Fruit fly (Drosophila melanogaster) whole organism, embryonic: ENCODE measurements around the gene CG13654.

Experiments
- Adf1 ChIP-seq: fragments of 200-800 bp; sonication (Bioruptor generic); IDR thresholded peaks from 2 replicates; pipeline ENCODE4 v1.3.6; 2022; ENCODE audit warnings: missing biosample characterization, missing genetic modification characterization
- B-H2 ChIP-seq: fragments of 200-800 bp; sonication (Bioruptor generic); optimal IDR thresholded peaks from 2 replicates; lab custom pipeline; 2018; ENCODE audit warnings: missing biosample characterization, mild to moderate bottlenecking, missing genetic modification characterization
- Bgb ChIP-seq: fragments of 200-800 bp; sonication (Bioruptor generic); IDR thresholded peaks from 2 replicates; pipeline ENCODE4 v1.3.6; 2022; ENCODE audit warnings: missing biosample characterization, missing genetic modification characterization; ENCODE audit not compliant: partially characterized antibody
- CG10654 ChIP-seq: fragments of 200-800 bp; sonication (Bioruptor generic); optimal IDR thresholded peaks from 2 replicates; lab custom pipeline; 2016; ENCODE audit warnings: missing biosample characterization, missing genetic modification characterization
- CG11398 ChIP-seq: fragments of 200-800 bp; sonication (Bioruptor generic); optimal IDR thresholded peaks from 2 replicates; lab custom pipeline; 2016; ENCODE audit warnings: missing biosample characterization, missing genetic modification characterization
- CG12155 ChIP-seq: fragments of 200-800 bp; sonication (Bioruptor generic); optimal IDR thresholded peaks from 3 replicates; lab custom pipeline; 2016; ENCODE audit warnings: missing biosample characterization, missing genetic modification characterization
- CG12391 ChIP-seq: fragments of 200-800 bp; sonication (Bioruptor generic); optimal IDR thresholded peaks from 3 replicates; lab custom pipeline; 2018; ENCODE audit warnings: missing biosample characterization, mild to moderate bottlenecking, missing genetic modification characterization, moderate library complexity
- CG12744 ChIP-seq: fragments of 200-800 bp; sonication (Bioruptor generic); optimal IDR thresholded peaks from 2 replicates; lab custom pipeline; 2016; ENCODE audit warnings: missing biosample characterization, missing genetic modification characterization
- CG13424 ChIP-seq: fragments of 200-800 bp; sonication (Bioruptor generic); optimal IDR thresholded peaks from 2 replicates; lab custom pipeline; 2019; ENCODE audit warnings: missing biosample characterization, mild to moderate bottlenecking, missing genetic modification characterization, moderate library complexity
- CG15601 ChIP-seq: fragments of 200-800 bp; sonication (Bioruptor generic); optimal IDR thresholded peaks from 3 replicates; lab custom pipeline; 2019; ENCODE audit warnings: missing biosample characterization, mild to moderate bottlenecking, missing genetic modification characterization, moderate library complexity
- CG16779 ChIP-seq: fragments of 200-800 bp; sonication (Bioruptor generic); IDR thresholded peaks from 2 replicates; pipeline ENCODE4 v1.3.6; 2022; ENCODE audit warnings: missing biosample characterization, missing genetic modification characterization
- CG17328 ChIP-seq: fragments of 200-800 bp; sonication (Bioruptor generic); IDR thresholded peaks from 2 replicates; pipeline ENCODE4 v1.3.6; 2022; ENCODE audit warnings: missing biosample characterization, missing genetic modification characterization
- CG17361 ChIP-seq: fragments of 200-800 bp; sonication (Bioruptor generic); IDR thresholded peaks from 3 replicates; pipeline ENCODE4 v1.3.6; 2022; ENCODE audit warnings: missing biosample characterization, missing genetic modification characterization
- CG17568 ChIP-seq: fragments of 200-800 bp; sonication (Bioruptor generic); optimal IDR thresholded peaks from 2 replicates; lab custom pipeline; 2018; ENCODE audit warnings: missing biosample characterization, mild to moderate bottlenecking, missing genetic modification characterization, moderate library complexity
- CG2712 ChIP-seq: fragments of 200-800 bp; optimal IDR thresholded peaks from 3 replicates; lab custom pipeline; 2019; ENCODE audit warnings: missing biosample characterization, mild to moderate bottlenecking, missing genetic modification characterization, moderate library complexity
- CG33213 ChIP-seq: fragments of 200-800 bp; sonication (Bioruptor generic); optimal IDR thresholded peaks from 3 replicates; lab custom pipeline; 2016; ENCODE audit warnings: missing biosample characterization, missing genetic modification characterization
- CG3838 ChIP-seq: fragments of 200-800 bp; sonication (Bioruptor generic); optimal IDR thresholded peaks from 3 replicates; lab custom pipeline; 2016; ENCODE audit warnings: missing biosample characterization, missing genetic modification characterization
- CG42726 ChIP-seq: fragments of 200-800 bp; sonication (Bioruptor generic); IDR thresholded peaks from 2 replicates; pipeline ENCODE4 v1.3.6; 2022; ENCODE audit warnings: missing biosample characterization, missing genetic modification characterization; ENCODE audit not compliant: partially characterized antibody
- CG6272 ChIP-seq: fragments of 200-800 bp; sonication (Bioruptor generic); IDR thresholded peaks from 2 replicates; pipeline ENCODE4 v1.3.6; 2022; ENCODE audit warnings: missing biosample characterization, missing genetic modification characterization
- CG8281 ChIP-seq: fragments of 200-800 bp; sonication (Bioruptor generic); optimal IDR thresholded peaks from 2 replicates; lab custom pipeline; 2018; ENCODE audit warnings: missing biosample characterization, mild to moderate bottlenecking, missing genetic modification characterization, moderate library complexity
- CG8924 ChIP-seq: fragments of 200-800 bp; optimal IDR thresholded peaks from 3 replicates; lab custom pipeline; 2019; ENCODE audit warnings: missing biosample characterization, mild to moderate bottlenecking, missing genetic modification characterization, moderate library complexity
- CTCF ChIP-seq: fragments of 200-800 bp; sonication (Bioruptor generic); optimal IDR thresholded peaks from 2 replicates; lab custom pipeline; 2017; ENCODE audit warnings: missing biosample characterization, mild to moderate bottlenecking, missing genetic modification characterization, moderate library complexity
- Dp ChIP-seq: fragments of 200-800 bp; sonication (Bioruptor generic); optimal IDR thresholded peaks from 2 replicates; lab custom pipeline; 2018; ENCODE audit warnings: missing biosample characterization, mild to moderate bottlenecking, missing genetic modification characterization, moderate library complexity
- Drgx ChIP-seq: fragments of 200-800 bp; sonication (Bioruptor generic); IDR thresholded peaks from 2 replicates; pipeline ENCODE4 v1.3.6; 2022; ENCODE audit warnings: missing biosample characterization, missing genetic modification characterization
- E2f1 ChIP-seq: fragments of 200-800 bp; sonication (Bioruptor generic); IDR thresholded peaks from 2 replicates; pipeline ENCODE4 v1.3.6; 2022; ENCODE audit warnings: missing biosample characterization, missing genetic modification characterization
- E2f2 ChIP-seq: fragments of 200-800 bp; sonication (Bioruptor generic); IDR thresholded peaks from 2 replicates; pipeline ENCODE4 v1.3.6; 2022; ENCODE audit warnings: missing biosample characterization, missing genetic modification characterization
- Ets97D ChIP-seq: fragments of 200-800 bp; sonication (Bioruptor generic); optimal IDR thresholded peaks from 3 replicates; lab custom pipeline; 2016; ENCODE audit warnings: missing biosample characterization, missing genetic modification characterization
- GATAe ChIP-seq: fragments of 200-800 bp; sonication (Bioruptor generic); conservative IDR thresholded peaks from 2 replicates; pipeline ENCODE4 v1.3.6; 2022; ENCODE audit warnings: missing biosample characterization, missing genetic modification characterization
- Hr78 ChIP-seq, 2 experiments: fragments of 200-800 bp in 1 of 2; fragments of >200 bp in 1 of 2; sonication (Bioruptor generic) in 1 of 2; optimal IDR thresholded peaks; 2 replicates each; lab custom pipeline; 2017 to 2019; ENCODE audit warnings: missing biosample characterization in 2 of 2, missing genetic modification characterization in 2 of 2, mild to moderate bottlenecking in 1 of 2, moderate library complexity in 1 of 2
- MBD-R2 ChIP-seq: fragments of 200-800 bp; sonication (Bioruptor generic); IDR thresholded peaks from 2 replicates; pipeline ENCODE4 v1.3.6; 2022; ENCODE audit warnings: missing biosample characterization, missing genetic modification characterization
- Poxn ChIP-seq: fragments of 200-800 bp; sonication (Bioruptor generic); IDR thresholded peaks from 2 replicates; pipeline ENCODE4 v1.3.6; 2022; ENCODE audit warnings: missing biosample characterization, missing genetic modification characterization
- Sry-β ChIP-seq: fragments of 200-800 bp; sonication (Bioruptor generic); optimal IDR thresholded peaks from 2 replicates; lab custom pipeline; 2018; ENCODE audit warnings: missing biosample characterization, mild to moderate bottlenecking, missing genetic modification characterization, moderate library complexity
- Xbp1 ChIP-seq: fragments of 200-800 bp; sonication (Bioruptor generic); optimal IDR thresholded peaks from 3 replicates; lab custom pipeline; 2016; ENCODE audit warnings: missing biosample characterization, mild to moderate bottlenecking, missing genetic modification characterization
- bsh ChIP-seq, 2 experiments: fragments of 200-800 bp; sonication (Bioruptor generic); optimal IDR thresholded peaks; 2 replicates each; lab custom pipeline; 2017 to 2018; ENCODE audit warnings: mild to moderate bottlenecking in 2 of 2, missing biosample characterization in 2 of 2, missing genetic modification characterization in 2 of 2, moderate library complexity in 1 of 2
- dan ChIP-seq: fragments of 200-800 bp; sonication (Bioruptor generic); IDR thresholded peaks from 2 replicates; pipeline ENCODE4 v1.3.6; 2022; ENCODE audit warnings: missing biosample characterization, missing genetic modification characterization
- dpn ChIP-seq, 2 experiments: fragments of 200-800 bp; sonication (Bioruptor generic); optimal IDR thresholded peaks; 3 replicates each; lab custom pipeline; 2016; ENCODE audit warnings: missing biosample characterization in 2 of 2, missing genetic modification characterization in 2 of 2
- fd102C ChIP-seq: fragments of 200-800 bp; sonication (Bioruptor generic); optimal IDR thresholded peaks from 2 replicates; lab custom pipeline; 2018; ENCODE audit warnings: missing biosample characterization, mild to moderate bottlenecking, missing genetic modification characterization, moderate library complexity
- gce ChIP-seq: fragments of 200-800 bp; sonication (Bioruptor generic); IDR thresholded peaks from 3 replicates; pipeline ENCODE4 v1.3.6; 2022; ENCODE audit warnings: missing biosample characterization, missing genetic modification characterization
- gsb-n ChIP-seq: fragments of 200-800 bp; sonication (Bioruptor generic); optimal IDR thresholded peaks from 3 replicates; lab custom pipeline; 2018; ENCODE audit warnings: missing biosample characterization, mild to moderate bottlenecking, missing genetic modification characterization
- insv ChIP-seq, 2 experiments: fragments of 200-800 bp; sonication (Bioruptor generic); optimal IDR thresholded peaks; 3 replicates each; lab custom pipeline; 2016 to 2018; ENCODE audit warnings: missing biosample characterization in 2 of 2, missing genetic modification characterization in 2 of 2
- ken ChIP-seq: fragments of 200-800 bp; sonication (Bioruptor generic); IDR thresholded peaks from 3 replicates; pipeline ENCODE4 v1.3.6; 2022; ENCODE audit warnings: missing biosample characterization, missing genetic modification characterization
- pita ChIP-seq: fragments of 200-800 bp; sonication (Bioruptor generic); optimal IDR thresholded peaks from 2 replicates; lab custom pipeline; 2017; ENCODE audit warnings: missing biosample characterization, mild to moderate bottlenecking, missing genetic modification characterization
- prd ChIP-seq, 3 experiments: fragments of >200 bp in 2 of 3; fragments of 200-800 bp in 1 of 3; sonication (Bioruptor generic) in 1 of 3; optimal IDR thresholded peaks in 2 of 3; IDR thresholded peaks in 1 of 3; 2 replicates in 2 of 3; 3 replicates in 1 of 3; pipeline versions ENCODE4 v1.3.6 to Lab custom; 2017 to 2022; ENCODE audit warnings: missing biosample characterization in 1 of 3, missing genetic modification characterization in 1 of 3
- schlank ChIP-seq: fragments of 200-800 bp; sonication (Bioruptor generic); optimal IDR thresholded peaks from 2 replicates; lab custom pipeline; 2018; ENCODE audit warnings: missing biosample characterization, mild to moderate bottlenecking, missing genetic modification characterization
- sisA ChIP-seq: fragments of 200-800 bp; sonication (Bioruptor generic); IDR thresholded peaks from 2 replicates; pipeline ENCODE4 v1.3.6; 2022; ENCODE audit warnings: missing biosample characterization, missing genetic modification characterization
- trem ChIP-seq: fragments of 200-800 bp; optimal IDR thresholded peaks from 3 replicates; lab custom pipeline; 2019; ENCODE audit warnings: missing biosample characterization, mild to moderate bottlenecking, missing genetic modification characterization, moderate library complexity
- unc-4 ChIP-seq: fragments of 200-800 bp; sonication (Bioruptor generic); IDR thresholded peaks from 2 replicates; pipeline ENCODE4 v1.3.6; 2022; ENCODE audit warnings: missing biosample characterization, missing genetic modification characterization; ENCODE audit not compliant: partially characterized antibody
- unpg ChIP-seq: fragments of 200-800 bp; sonication (Bioruptor generic); optimal IDR thresholded peaks from 3 replicates; lab custom pipeline; 2018; ENCODE audit warnings: missing biosample characterization, mild to moderate bottlenecking, missing genetic modification characterization, moderate library complexity
- yki ChIP-seq: fragments of >200 bp; optimal IDR thresholded peaks from 3 replicates; lab custom pipeline; 2018

Gene CG13654

dm6 chr3R:25245052-25245813 lies 45.6 kb downstream of the CG13654 start, which contains the start of gene bam (continued):
- TF ChIP-seq CG15601 (tag; lab: Kevin White, UChicago) (peak; percentile 22), Xbp1 (no peak), insv (GFP tag; optimal IDR thresholded peaks at IDR 0.05; lab: Kevin White, UChicago) (peak in 1 of 2 experiments; percentile 46), Sry-β (GFP tag; lab: Kevin White, UChicago) (no peak), Bgb (GFP tag; lab: Robert Waterston, UW) (peak; percentile 55; the same call in 1 of the 2 replicates), CG3838 (GFP tag; lab: Kevin White, UChicago) (no peak), MBD-R2 (no peak), unc-4 (0 out of 2 replicates have a peak, but pooled peaks have one; percentile 20), pita (GFP tag; lab: Kevin White, UChicago) (peak; percentile 86), CG17568 (GFP tag; lab: Kevin White, UChicago) (no peak), CG8281 (no peak), trem (tag; lab: Kevin White, UChicago) (peak; percentile 71), gsb-n (tag; lab: Kevin White, UChicago) (peak; percentile 10), Poxn (no peak), CG13424 (tag; lab: Kevin White, UChicago) (peak; percentile 7), bsh (GFP tag; optimal IDR thresholded peaks at IDR 0.05; lab: Kevin White, UChicago) (no peak), CG11398 (GFP tag; lab: Kevin White, UChicago) (no peak), CG17361 (GFP tag; lab: Robert Waterston, UW) (0 out of 3 replicates have a peak, but pooled peaks have one; percentile 24), CG6272 (GFP tag; lab: Robert Waterston, UW) (no peak), sisA (no peak), CG33213 (GFP tag; lab: Kevin White, UChicago) (peak; percentile 19), CTCF (GFP tag; lab: Kevin White, UChicago) (peak; percentile 76), CG2712 (tag; lab: Kevin White, UChicago) (no peak), gce (GFP tag; lab: Robert Waterston, UW) (no peak), unpg (no peak), ken (GFP tag; lab: Robert Waterston, UW) (0 out of 3 replicates have a peak, but pooled peaks have one; percentile 37), CG12744 (GFP tag; lab: Kevin White, UChicago) (no peak), CG10654 (GFP tag; lab: Kevin White, UChicago) (no peak), prd (optimal IDR thresholded peaks at IDR 0.05; lab: Kevin White, UChicago) (no peak), prd (GFP tag; IDR thresholded peaks at IDR 0.05; lab: Robert Waterston, UW) (no peak), Ets97D (peak; percentile 69), fd102C (GFP tag; lab: Kevin White, UChicago) (no peak), dan (GFP tag; lab: Robert Waterston, UW) (no peak), yki (no peak), Drgx (GFP tag; lab: Robert Waterston, UW) (no peak), dpn (GFP tag; optimal IDR thresholded peaks at IDR 0.05; lab: Kevin White, UChicago) (peak in 1 of 2 experiments; percentile 24), schlank (tag; lab: Kevin White, UChicago) (no peak), CG12155 (GFP tag; lab: Kevin White, UChicago) (no peak), GATAe (GFP tag; lab: Robert Waterston, UW) (no peak), CG17328 (GFP tag; lab: Robert Waterston, UW) (no peak), E2f1 (GFP tag; lab: Robert Waterston, UW) (no peak; the same call in 1 of the 2 replicates), E2f2 (peak; percentile 97), Hr78 (GFP tag; optimal IDR thresholded peaks at IDR 0.05; lab: Kevin White, UChicago) (no peak), CG16779 (GFP tag; lab: Robert Waterston, UW) (no peak), CG12391 (tag; lab: Kevin White, UChicago) (peak; percentile 33), CG8924 (tag; lab: Kevin White, UChicago) (peak; percentile 4), Adf1 (no peak), Dp (GFP tag; lab: Kevin White, UChicago) (peak; percentile 97), CG42726 (peak; percentile 56; the same call in 1 of the 2 replicates), B-H2 (GFP tag; lab: Kevin White, UChicago) (peak; percentile 58)
